Fruit fly (Drosophila melanogaster): ENCODE results near the gene CG34325.

The CG34325 gene

DNA sequence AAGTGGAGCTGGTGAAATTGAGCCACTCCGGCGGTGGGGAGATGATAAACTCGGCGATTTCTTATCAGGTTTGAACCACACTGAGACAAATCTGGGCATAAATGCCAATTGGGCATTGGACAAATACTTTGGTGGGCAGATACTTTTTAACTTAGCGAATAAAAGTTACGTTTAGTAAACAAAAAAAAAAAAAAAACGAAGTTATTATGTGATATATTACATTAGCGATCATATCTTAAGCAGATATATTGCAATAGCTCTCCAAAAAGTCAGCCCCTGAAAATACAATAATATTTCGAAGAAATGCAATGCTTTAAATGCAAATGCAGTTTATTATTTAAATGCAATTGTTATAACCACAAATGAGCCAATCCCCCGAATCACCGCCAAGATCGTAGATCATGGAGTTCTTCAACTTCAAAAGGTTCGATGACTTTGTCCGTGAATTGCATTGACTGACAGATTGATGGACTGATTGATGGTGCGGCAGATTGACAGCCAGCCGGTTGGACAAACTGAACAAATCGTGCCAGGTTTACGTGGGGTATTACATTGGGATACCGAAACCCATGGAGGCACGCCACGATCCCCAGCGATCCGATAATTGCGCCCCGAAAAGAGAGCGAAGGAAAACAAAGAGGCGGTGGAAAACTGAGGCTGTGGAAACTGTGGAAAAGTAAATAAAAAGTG, 23.2 kb downstream of the CG34325 start:
- TF ChIP-seq EcR (GFP tag; optimal IDR thresholded peaks at IDR 0.05) (no peak), CG9948 (tag; optimal IDR thresholded peaks at IDR 0.05) (no peak), CG13204 (GFP tag; optimal IDR thresholded peaks at IDR 0.05) (no peak), CG4496 (GFP tag; IDR thresholded peaks at IDR 0.05) (no peak), Pif1A (GFP tag; optimal IDR thresholded peaks at IDR 0.05) (no peak), CG8301 (tag; optimal IDR thresholded peaks at IDR 0.05) (no peak), Snoo (tag; optimal IDR thresholded peaks at IDR 0.05) (no peak), Pif1B (GFP tag; optimal IDR thresholded peaks at IDR 0.05) (no peak), CG12605 (GFP tag; IDR thresholded peaks at IDR 0.05) (no peak), D1 (tag; optimal IDR thresholded peaks at IDR 0.05) (no peak), CG32121 (GFP tag; IDR thresholded peaks at IDR 0.05) (no peak), gl (tag; optimal IDR thresholded peaks at IDR 0.05) (no peak), CG14655 (GFP tag; optimal IDR thresholded peaks at IDR 0.05) (no peak), CG8159 (tag; optimal IDR thresholded peaks at IDR 0.05) (no peak)

DNA sequence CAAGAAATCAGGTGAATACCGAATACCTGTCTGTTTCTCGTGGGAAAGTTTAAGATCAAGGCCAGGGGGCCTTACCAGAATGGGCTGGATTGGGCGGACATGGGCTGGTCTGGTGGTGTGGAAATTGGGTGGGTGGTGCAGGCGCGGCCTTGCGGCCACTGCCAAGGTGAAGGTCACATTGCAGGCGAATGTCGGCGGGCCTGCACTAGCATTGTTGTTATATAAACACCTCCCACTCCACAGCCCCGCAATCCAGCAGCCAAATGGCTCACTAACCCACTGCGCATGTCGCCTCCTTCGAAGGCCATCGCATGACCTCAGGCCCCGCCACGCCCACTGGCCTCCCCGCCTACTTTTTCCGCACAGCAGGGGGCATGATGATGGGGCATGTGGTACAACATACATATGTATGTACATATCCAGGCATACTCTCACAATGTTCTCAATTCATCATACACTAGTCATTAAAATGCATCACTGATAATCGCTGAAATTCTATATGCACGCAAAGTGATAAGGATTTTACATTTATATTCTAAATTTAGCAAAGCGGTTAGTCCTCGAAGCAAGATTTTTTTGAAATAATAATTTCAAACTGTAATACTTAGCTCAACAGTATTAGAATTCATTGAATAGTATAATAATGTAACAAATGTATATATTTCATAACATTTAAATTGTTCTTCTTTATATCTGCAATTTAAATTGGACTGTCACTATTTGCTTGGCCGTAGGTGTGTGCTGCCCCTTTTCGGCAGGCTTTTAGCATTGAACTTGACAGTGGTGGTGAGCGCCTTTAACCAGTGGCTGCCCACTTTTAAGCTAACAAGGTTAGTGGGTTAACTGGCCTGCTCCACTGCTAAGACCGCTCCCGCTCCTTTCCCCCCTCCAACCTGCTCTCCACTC, 24.3 kb downstream of the CG34325 start:
- TF ChIP-seq Snoo (tag; optimal IDR thresholded peaks at IDR 0.05) = peak; percentile 2
- peak; percentile 16 for TF ChIP-seq CG14655 (GFP tag; optimal IDR thresholded peaks at IDR 0.05)
- TF ChIP-seq CG8301 (tag; optimal IDR thresholded peaks at IDR 0.05) = peak; percentile 39
- TF ChIP-seq rn (GFP tag; IDR thresholded peaks at IDR 0.05) = no peak
- TF ChIP-seq CG12605 (GFP tag; IDR thresholded peaks at IDR 0.05) = no peak

DNA sequence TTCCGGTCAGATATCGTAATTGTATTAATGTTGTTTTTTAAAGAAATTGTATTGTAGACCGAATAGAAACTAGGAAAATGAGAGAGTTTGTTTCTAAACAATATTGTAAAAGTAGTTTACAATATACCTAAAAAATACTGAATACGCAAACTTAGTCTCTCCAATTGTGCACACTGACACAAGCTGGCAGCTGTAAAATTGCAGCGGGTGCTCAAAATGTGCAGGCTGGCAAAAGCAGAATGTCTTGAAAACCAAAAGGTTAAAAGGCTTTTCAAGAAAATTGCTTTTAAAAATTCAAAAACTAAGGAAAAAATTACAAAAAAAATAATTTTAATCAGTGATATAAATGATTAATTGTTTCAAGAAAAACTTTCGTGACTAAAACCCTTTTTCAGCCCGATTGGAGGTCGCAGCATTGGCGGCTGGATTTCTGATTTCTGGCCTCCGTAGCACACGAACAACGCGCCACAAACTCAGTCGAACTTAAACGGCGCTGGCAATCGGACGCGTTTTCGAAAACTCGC, 25.5 kb downstream of the CG34325 start, which contains the start of gene CG4678:
Gene CG4678, plus strand, starts transcription at position 474 of the 524 bp plus-strand sequence.
- no peak for TF ChIP-seq D1 (tag; optimal IDR thresholded peaks at IDR 0.05)
- TF ChIP-seq CG10348 (GFP tag; IDR thresholded peaks at IDR 0.05) = no peak
- TF ChIP-seq Pif1A (GFP tag; optimal IDR thresholded peaks at IDR 0.05) = no peak
- TF ChIP-seq CG8301 (tag; optimal IDR thresholded peaks at IDR 0.05) = no peak
- no peak for TF ChIP-seq gl (tag; optimal IDR thresholded peaks at IDR 0.05)
- no peak for TF ChIP-seq EcR (GFP tag; optimal IDR thresholded peaks at IDR 0.05)
- no peak for TF ChIP-seq CG13204 (GFP tag; optimal IDR thresholded peaks at IDR 0.05)
- no peak for TF ChIP-seq rn (GFP tag; IDR thresholded peaks at IDR 0.05)
- TF ChIP-seq CG8159 (tag; optimal IDR thresholded peaks at IDR 0.05) = no peak
- no peak for TF ChIP-seq fd96Ca (GFP tag; IDR thresholded peaks at IDR 0.05)
- TF ChIP-seq CG32121 (GFP tag; IDR thresholded peaks at IDR 0.05) = no peak
- TF ChIP-seq CG4496 (GFP tag; IDR thresholded peaks at IDR 0.05) = no peak
- no peak for TF ChIP-seq CG15710 (tag; optimal IDR thresholded peaks at IDR 0.05)
- TF ChIP-seq Pif1B (GFP tag; optimal IDR thresholded peaks at IDR 0.05) = no peak
- TF ChIP-seq Ets98B (GFP tag; IDR thresholded peaks at IDR 0.05) = no peak

DNA sequence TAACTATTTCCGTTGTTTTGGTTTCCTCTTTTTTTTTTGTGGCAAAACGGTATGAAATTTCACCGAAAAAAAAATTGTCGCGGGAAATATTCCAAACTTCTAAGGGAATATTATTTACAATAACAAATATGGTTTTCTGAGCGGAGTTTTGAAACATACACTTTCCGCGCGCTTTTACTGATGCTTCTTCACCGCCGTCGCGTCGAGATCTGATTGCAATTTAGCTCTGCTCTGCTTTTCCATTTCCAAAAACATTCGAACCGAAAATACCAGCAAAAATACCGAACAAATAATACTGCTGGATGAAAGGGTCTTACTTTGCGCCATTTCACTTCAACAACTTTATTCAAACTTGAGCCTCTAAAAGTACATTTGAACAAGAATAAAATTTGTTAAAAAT, 26.3 kb downstream of the CG34325 start, which contains the start of gene Septin4:
Gene Septin4, minus strand, starts transcription at position 215 of the 400 bp plus-strand sequence.
- 0 out of 3 replicates have a peak, but pooled peaks have one; percentile 28 for TF ChIP-seq CG4496 (GFP tag; IDR thresholded peaks at IDR 0.05)
- no peak for TF ChIP-seq Pif1B (GFP tag; optimal IDR thresholded peaks at IDR 0.05)

DNA sequence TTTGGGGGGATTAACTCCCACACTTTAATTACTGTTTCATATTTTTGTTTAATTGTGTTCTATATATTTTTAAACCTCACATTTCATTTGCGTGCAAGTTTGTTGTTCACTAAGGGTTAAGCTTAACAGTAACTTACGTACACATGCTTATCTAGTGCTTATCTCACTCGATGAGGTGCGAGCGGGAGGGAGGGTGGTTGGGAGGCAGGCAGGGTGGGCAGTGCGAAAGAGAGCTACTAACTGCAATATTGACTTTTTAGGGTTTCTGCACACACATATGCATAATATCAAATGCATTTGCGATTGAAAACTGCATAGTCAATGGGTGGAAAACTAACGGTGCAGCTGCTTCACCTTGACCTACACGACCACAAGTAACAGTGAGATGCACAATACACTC, 26.7 kb downstream of the CG34325 start:
- TF ChIP-seq CG15710 (tag; optimal IDR thresholded peaks at IDR 0.05) (no peak), CG14655 (GFP tag; optimal IDR thresholded peaks at IDR 0.05) (peak; percentile 9), D1 (tag; optimal IDR thresholded peaks at IDR 0.05) (no peak), Ets98B (GFP tag; IDR thresholded peaks at IDR 0.05) (no peak)

DNA sequence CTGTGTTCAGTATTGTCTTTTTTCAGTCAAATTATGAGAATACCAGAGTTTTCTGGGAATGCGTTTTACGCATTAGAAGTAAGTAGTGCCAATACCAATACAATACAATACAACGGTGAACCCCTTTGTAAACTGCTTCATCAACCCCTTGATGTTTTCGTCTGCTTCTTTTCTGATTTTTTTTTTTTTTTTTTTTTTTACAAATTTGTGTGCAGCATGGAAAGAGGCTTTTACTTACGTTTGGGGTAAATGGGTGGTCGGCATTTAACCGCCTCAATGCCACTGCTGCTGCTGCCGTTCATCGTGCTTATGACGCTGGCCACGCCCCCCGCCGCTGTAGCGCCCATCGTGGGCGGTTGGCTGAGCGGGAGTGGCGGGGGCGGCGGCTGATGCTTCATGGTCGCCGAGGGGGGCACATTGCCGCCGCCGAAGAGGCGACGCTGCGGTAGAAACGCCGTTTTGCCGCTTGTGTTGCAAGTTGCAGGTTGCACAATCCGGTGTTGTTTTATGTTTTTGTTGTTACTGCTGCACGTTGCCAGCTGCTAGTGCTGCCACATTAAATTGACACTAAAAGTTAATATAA, 27.3 kb downstream of the CG34325 start:
- TF ChIP-seq CG13204 (GFP tag; optimal IDR thresholded peaks at IDR 0.05) (peak; percentile 55), EcR (GFP tag; optimal IDR thresholded peaks at IDR 0.05) (no peak), CG4496 (GFP tag; IDR thresholded peaks at IDR 0.05) (0 out of 3 replicates have a peak, but pooled peaks have one; percentile 25)

DNA sequence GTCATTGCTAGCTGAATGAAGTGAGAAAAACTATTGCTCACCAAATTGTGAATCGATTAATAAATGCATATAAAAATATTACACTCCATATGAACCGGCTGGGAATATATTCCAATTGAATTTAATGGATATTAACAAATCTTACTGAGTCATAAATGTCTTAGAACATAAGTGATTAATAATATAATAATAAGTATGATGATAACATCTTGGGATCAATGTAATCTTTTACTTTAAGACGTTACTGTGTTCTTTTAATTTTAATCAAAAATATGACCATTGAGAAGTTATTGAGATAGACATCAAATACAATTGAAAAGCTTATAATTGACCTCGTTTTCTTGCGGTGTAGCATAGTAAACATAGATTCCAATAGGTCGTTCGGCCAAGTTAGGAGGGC, 28.9 kb downstream of the CG34325 start:
- TF ChIP-seq CG14655 (GFP tag; optimal IDR thresholded peaks at IDR 0.05) (no peak), CG8301 (tag; optimal IDR thresholded peaks at IDR 0.05) (no peak), CG15710 (tag; optimal IDR thresholded peaks at IDR 0.05) (no peak), rn (GFP tag; IDR thresholded peaks at IDR 0.05) (no peak), CG10348 (GFP tag; IDR thresholded peaks at IDR 0.05) (no peak), CG13204 (GFP tag; optimal IDR thresholded peaks at IDR 0.05) (no peak), CG4496 (GFP tag; IDR thresholded peaks at IDR 0.05) (no peak), D1 (tag; optimal IDR thresholded peaks at IDR 0.05) (no peak), fd96Ca (GFP tag; IDR thresholded peaks at IDR 0.05) (no peak), CG34367 (tag; optimal IDR thresholded peaks at IDR 0.05) (no peak), Ets98B (GFP tag; IDR thresholded peaks at IDR 0.05) (no peak), Pif1A (GFP tag; optimal IDR thresholded peaks at IDR 0.05) (no peak), Snoo (tag; optimal IDR thresholded peaks at IDR 0.05) (no peak)
